Fruit fly (Drosophila melanogaster) whole organism, prepupa: ENCODE measurements around the gene CG17139.
A peak's percentile ranks its signal among the peaks of the same experiment; 100 is the strongest.

ENCODE experiments used
- Blimp-1 ChIP-seq: fragments of 200-800 bp; sonication (Bioruptor generic); optimal IDR thresholded peaks from 3 replicates; lab custom pipeline; 2017; ENCODE audit warnings: missing biosample characterization, missing genetic modification characterization, mild to moderate bottlenecking, moderate library complexity, missing genetic modification reagents
- CG10631 ChIP-seq: fragments of 200-800 bp; sonication (Bioruptor generic); optimal IDR thresholded peaks from 2 replicates; lab custom pipeline; 2016; ENCODE audit warnings: missing biosample characterization, missing genetic modification characterization
- CG10669 ChIP-seq: fragments of 200-800 bp; sonication (Bioruptor generic); optimal IDR thresholded peaks from 3 replicates; lab custom pipeline; 2018; ENCODE audit warnings: missing biosample characterization, mild to moderate bottlenecking, missing genetic modification characterization, moderate library complexity
- CG11294 ChIP-seq: fragments of 200-800 bp; sonication (Bioruptor generic); IDR thresholded peaks from 2 replicates; pipeline ENCODE4 v1.3.6; 2022; ENCODE audit warnings: missing biosample characterization, missing genetic modification characterization
- CG11762 ChIP-seq: fragments of 200-800 bp; sonication (Bioruptor generic); optimal IDR thresholded peaks from 3 replicates; lab custom pipeline; 2016; ENCODE audit warnings: missing biosample characterization, missing genetic modification characterization; ENCODE audit not compliant: insufficient read depth
- CG11902 ChIP-seq: fragments of 200-800 bp; sonication (Bioruptor generic); optimal IDR thresholded peaks from 3 replicates; lab custom pipeline; 2016; ENCODE audit warnings: missing biosample characterization, missing genetic modification characterization
- CG15336 ChIP-seq: fragments of 200-800 bp; sonication (Bioruptor generic); IDR thresholded peaks from 2 replicates; pipeline ENCODE4 v1.3.6; 2022; ENCODE audit warnings: missing biosample characterization, missing genetic modification characterization
- CG1621 ChIP-seq: fragments of 200-800 bp; sonication (Bioruptor generic); optimal IDR thresholded peaks from 3 replicates; lab custom pipeline; 2018; ENCODE audit warnings: missing biosample characterization, mild to moderate bottlenecking, missing genetic modification characterization
- CG16779 ChIP-seq: fragments of 200-800 bp; sonication (Bioruptor generic); optimal IDR thresholded peaks from 3 replicates; lab custom pipeline; 2017; ENCODE audit warnings: missing biosample characterization, mild to moderate bottlenecking, missing genetic modification characterization
- CG31627 ChIP-seq: fragments of 200-800 bp; sonication (Bioruptor generic); optimal IDR thresholded peaks from 3 replicates; lab custom pipeline; 2016; ENCODE audit warnings: missing biosample characterization, missing genetic modification characterization
- CG32006 ChIP-seq: fragments of 200-800 bp; sonication (Bioruptor generic); optimal IDR thresholded peaks from 3 replicates; lab custom pipeline; 2017; ENCODE audit warnings: missing biosample characterization, mild to moderate bottlenecking, missing genetic modification characterization
- CG34406 ChIP-seq: fragments of 200-800 bp; sonication (Bioruptor generic); optimal IDR thresholded peaks from 3 replicates; lab custom pipeline; 2016; ENCODE audit warnings: missing biosample characterization, missing genetic modification characterization
- CG3919 ChIP-seq: fragments of 200-800 bp; sonication (Bioruptor generic); optimal IDR thresholded peaks from 3 replicates; lab custom pipeline; 2016; ENCODE audit warnings: missing biosample characterization, missing genetic modification characterization
- CG6163 ChIP-seq: fragments of 200-800 bp; sonication (Bioruptor generic); IDR thresholded peaks from 3 replicates; pipeline ENCODE4 v1.3.6; 2022; ENCODE audit warnings: missing biosample characterization, missing genetic modification characterization
- CG6276 ChIP-seq: fragments of 200-800 bp; sonication (Bioruptor generic); optimal IDR thresholded peaks from 2 replicates; lab custom pipeline; 2017; ENCODE audit warnings: missing biosample characterization, mild to moderate bottlenecking, missing genetic modification characterization
- CG6792 ChIP-seq: fragments of 200-800 bp; sonication (Bioruptor generic); optimal IDR thresholded peaks from 3 replicates; lab custom pipeline; 2016; ENCODE audit warnings: missing biosample characterization, missing genetic modification characterization
- CG6808 ChIP-seq: fragments of 200-800 bp; sonication (Bioruptor generic); optimal IDR thresholded peaks from 3 replicates; lab custom pipeline; 2017; ENCODE audit warnings: missing biosample characterization, missing genetic modification characterization, mild to moderate bottlenecking, moderate library complexity, missing genetic modification reagents
- CG6854 ChIP-seq: fragments of 200-800 bp; sonication (Bioruptor generic); optimal IDR thresholded peaks from 2 replicates; lab custom pipeline; 2017; ENCODE audit warnings: missing biosample characterization, mild to moderate bottlenecking, missing genetic modification characterization
- CG7368 ChIP-seq: fragments of 200-800 bp; sonication (Bioruptor generic); optimal IDR thresholded peaks from 3 replicates; lab custom pipeline; 2016; ENCODE audit warnings: missing biosample characterization, missing genetic modification characterization
- CG8119 ChIP-seq: fragments of 200-800 bp; sonication (Bioruptor generic); IDR thresholded peaks from 3 replicates; pipeline ENCODE4 v1.3.6; 2022; ENCODE audit warnings: missing biosample characterization, missing genetic modification characterization
- CG8319 ChIP-seq: fragments of 200-800 bp; sonication (Bioruptor generic); optimal IDR thresholded peaks from 3 replicates; lab custom pipeline; 2016; ENCODE audit warnings: missing biosample characterization, missing genetic modification characterization
- CG8632 ChIP-seq: fragments of 200-800 bp; sonication (Bioruptor generic); optimal IDR thresholded peaks from 3 replicates; lab custom pipeline; 2016; ENCODE audit warnings: missing biosample characterization, missing genetic modification characterization
- CG9139 ChIP-seq: fragments of 200-800 bp; sonication (Bioruptor generic); optimal IDR thresholded peaks from 3 replicates; lab custom pipeline; 2017; ENCODE audit warnings: missing biosample characterization, mild to moderate bottlenecking, missing genetic modification characterization
- Eip78C ChIP-seq: fragments of 200-800 bp; sonication (Bioruptor generic); peaks from one replicate; lab custom pipeline; 2016; ENCODE audit warnings: missing biosample characterization, missing genetic modification characterization
- Eip93F ChIP-seq: fragments of 200-800 bp; sonication (Bioruptor generic); optimal IDR thresholded peaks from 2 replicates; lab custom pipeline; 2016; ENCODE audit warnings: missing biosample characterization, mild to moderate bottlenecking, missing genetic modification characterization
- Ets21C ChIP-seq: fragments of 200-800 bp; sonication (Bioruptor generic); optimal IDR thresholded peaks from 3 replicates; lab custom pipeline; 2016; ENCODE audit warnings: missing biosample characterization, missing genetic modification characterization
- Ets96B ChIP-seq: fragments of 200-800 bp; optimal IDR thresholded peaks from 2 replicates; lab custom pipeline; 2019; ENCODE audit warnings: missing biosample characterization, mild to moderate bottlenecking, missing genetic modification characterization, moderate library complexity
- Gug ChIP-seq: fragments of 200-800 bp; sonication (Bioruptor generic); IDR thresholded peaks from 2 replicates; pipeline ENCODE4 v1.3.6; 2022; ENCODE audit warnings: missing biosample characterization, missing genetic modification characterization
- Hr38 ChIP-seq: sonication (Bioruptor generic); optimal IDR thresholded peaks from 2 replicates; lab custom pipeline; 2016; ENCODE audit warnings: missing biosample characterization, missing genetic modification characterization
- Hr4 ChIP-seq: fragments of 200-800 bp; sonication (Bioruptor generic); optimal IDR thresholded peaks from 3 replicates; lab custom pipeline; 2016; ENCODE audit warnings: missing biosample characterization, missing genetic modification characterization
- Met ChIP-seq: fragments of 200-800 bp; sonication (Bioruptor generic); optimal IDR thresholded peaks from 3 replicates; lab custom pipeline; 2016; ENCODE audit warnings: missing biosample characterization, missing genetic modification characterization
- Smox ChIP-seq: fragments of 200-800 bp; sonication (Bioruptor generic); optimal IDR thresholded peaks from 3 replicates; lab custom pipeline; 2016; ENCODE audit warnings: missing biosample characterization, missing genetic modification characterization
- Sox102F ChIP-seq: fragments of 200-800 bp; sonication (Bioruptor generic); optimal IDR thresholded peaks from 2 replicates; lab custom pipeline; 2016; ENCODE audit warnings: missing biosample characterization, mild to moderate bottlenecking, missing genetic modification characterization
- Sox14 ChIP-seq: fragments of 200-800 bp; sonication (Bioruptor generic); optimal IDR thresholded peaks from 3 replicates; lab custom pipeline; 2016; ENCODE audit warnings: missing biosample characterization, missing genetic modification characterization
- achi ChIP-seq: fragments of 200-800 bp; sonication (Bioruptor generic); optimal IDR thresholded peaks from 3 replicates; lab custom pipeline; 2016; ENCODE audit warnings: missing biosample characterization, missing genetic modification characterization
- acj6 ChIP-seq: fragments of 200-800 bp; sonication (Bioruptor generic); optimal IDR thresholded peaks from 3 replicates; lab custom pipeline; 2016; ENCODE audit warnings: missing biosample characterization, missing genetic modification characterization
- cyc ChIP-seq: fragments of 200-800 bp; sonication (Bioruptor generic); optimal IDR thresholded peaks from 3 replicates; lab custom pipeline; 2016; ENCODE audit warnings: missing biosample characterization, missing genetic modification characterization
- eg ChIP-seq: fragments of 200-800 bp; sonication (Bioruptor generic); IDR thresholded peaks from 3 replicates; pipeline ENCODE4 v1.3.6; 2022; ENCODE audit warnings: missing biosample characterization, missing genetic modification characterization
- fd59A ChIP-seq: fragments of 200-800 bp; sonication (Bioruptor generic); optimal IDR thresholded peaks from 2 replicates; lab custom pipeline; 2017; ENCODE audit warnings: missing biosample characterization, mild to moderate bottlenecking, missing genetic modification characterization, missing genetic modification reagents
- fkh ChIP-seq: fragments of 200-800 bp; sonication (Bioruptor generic); optimal IDR thresholded peaks from 3 replicates; lab custom pipeline; 2017; ENCODE audit warnings: missing biosample characterization, mild to moderate bottlenecking, missing genetic modification characterization, moderate library complexity
- lz ChIP-seq: fragments of 200-800 bp; sonication (Bioruptor generic); optimal IDR thresholded peaks from 3 replicates; lab custom pipeline; 2016; ENCODE audit warnings: missing biosample characterization, missing genetic modification characterization
- net ChIP-seq: fragments of 200-800 bp; sonication (Bioruptor generic); optimal IDR thresholded peaks from 3 replicates; lab custom pipeline; 2016; ENCODE audit warnings: missing biosample characterization, missing genetic modification characterization
- pdm3 ChIP-seq: fragments of 200-800 bp; sonication (Bioruptor generic); optimal IDR thresholded peaks from 3 replicates; lab custom pipeline; 2016; ENCODE audit warnings: missing biosample characterization, missing genetic modification characterization
- salr ChIP-seq, 2 experiments: fragments of 200-800 bp; sonication (Bioruptor generic); optimal IDR thresholded peaks; 3 replicates each; lab custom pipeline; 2016 to 2018; ENCODE audit warnings: missing biosample characterization in 2 of 2, missing genetic modification characterization in 2 of 2, mild to moderate bottlenecking in 1 of 2
- svp ChIP-seq: fragments of 200-800 bp; sonication (Bioruptor generic); peaks from one replicate; lab custom pipeline; 2016; ENCODE audit warnings: missing biosample characterization, missing genetic modification characterization

Gene CG17139

dm6 chr2L:10858064-10859047, 12.9 kb upstream of the CG17139 start, which contains the start of the genes aurB and Stam (continued):
- TF ChIP-seq Sox102F (no peak), pdm3 (GFP tag; lab: Kevin White, UChicago) (peak; percentile 37), acj6 (peak; percentile 63), fd59A (GFP tag; lab: Kevin White, UChicago) (no peak), Sox14 (GFP tag; lab: Kevin White, UChicago) (no peak), net (GFP tag; lab: Kevin White, UChicago) (peak; percentile 32), CG15336 (GFP tag; lab: Robert Waterston, UW) (peak; percentile 46; the same call in 1 of the 2 replicates), CG32006 (GFP tag; lab: Kevin White, UChicago) (peak; percentile 57), cyc (GFP tag; lab: Kevin White, UChicago) (no peak), Hr38 (no peak), Met (GFP tag; lab: Kevin White, UChicago) (peak; percentile 30), Gug (GFP tag; lab: Robert Waterston, UW) (peak; percentile 13; the same call in 1 of the 2 replicates), CG34406 (GFP tag; lab: Kevin White, UChicago) (peak; percentile 63), CG6163 (GFP tag; lab: Robert Waterston, UW) (no peak), CG3919 (GFP tag; lab: Kevin White, UChicago) (no peak), CG6276 (GFP tag; lab: Kevin White, UChicago) (no peak), CG6808 (GFP tag; lab: Kevin White, UChicago) (no peak), CG8632 (GFP tag; lab: Kevin White, UChicago) (peak; percentile 41), salr (GFP tag; optimal IDR thresholded peaks at IDR 0.05; lab: Kevin White, UChicago) (peak in 1 of 2 experiments; percentile 38), Ets21C (GFP tag; lab: Kevin White, UChicago) (no peak), fkh (GFP tag; lab: Kevin White, UChicago) (no peak), Smox (GFP tag; lab: Kevin White, UChicago) (peak; percentile 31), CG6854 (GFP tag; lab: Kevin White, UChicago) (no peak), eg (GFP tag; lab: Robert Waterston, UW) (peak; percentile 61), CG10669 (peak; percentile 27), Blimp-1 (GFP tag; lab: Kevin White, UChicago) (no peak), achi (GFP tag; lab: Kevin White, UChicago) (peak; percentile 43), CG8119 (GFP tag; lab: Robert Waterston, UW) (peak; percentile 48; the same call in 1 of the 3 replicates), svp (GFP tag; lab: Kevin White, UChicago) (peak; percentile 92), CG10631 (GFP tag; lab: Kevin White, UChicago) (peak; percentile 58), CG11762 (GFP tag; lab: Kevin White, UChicago) (no peak), Eip78C (GFP tag; lab: Kevin White, UChicago) (peak; percentile 60)
- TF ChIP-seq, all 60 proteins: peak for 31

DNA sequence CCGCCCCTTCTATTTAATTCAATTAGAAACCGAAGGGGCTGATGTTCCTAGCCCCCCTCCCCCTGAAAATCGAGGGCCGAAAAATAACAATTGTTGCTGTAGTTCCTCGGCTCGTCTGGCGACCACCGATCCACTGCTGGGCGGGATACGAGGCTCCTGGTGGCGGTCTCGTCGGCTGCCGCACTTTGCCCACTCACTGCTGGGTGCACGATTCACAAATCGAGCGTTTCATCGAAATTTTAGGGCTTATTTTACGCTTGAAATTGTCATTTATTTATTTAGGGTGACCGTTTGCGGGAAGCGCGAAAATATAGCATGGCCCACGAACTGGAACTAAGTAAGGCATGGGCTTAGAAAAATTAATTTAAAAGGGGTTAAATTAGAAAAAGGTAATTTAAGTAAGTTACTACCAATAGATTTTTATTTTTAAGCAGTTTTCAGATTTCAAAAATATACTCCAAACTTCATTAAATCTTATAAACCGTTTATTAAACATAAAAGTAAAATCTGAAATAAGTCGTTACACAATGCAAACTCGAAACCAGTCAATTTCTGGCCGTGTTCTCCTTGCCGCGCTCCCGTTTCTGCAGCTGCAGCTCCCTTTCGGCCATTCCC, 11.0 kb upstream of the CG17139 start, which contains the start of gene Dnz1:
Dnz1 (minus strand) TSS at position 317 of the 615 bp plus-strand sequence.
- TF ChIP-seq Smox (GFP tag; lab: Kevin White, UChicago) (peak; percentile 54), CG8119 (GFP tag; lab: Robert Waterston, UW) (0 out of 3 replicates have a peak, but pooled peaks have one; percentile 37), fkh (GFP tag; lab: Kevin White, UChicago) (peak; percentile 57), Hr4 (GFP tag; lab: Kevin White, UChicago) (peak; percentile 69), Ets21C (GFP tag; lab: Kevin White, UChicago) (peak; percentile 33), Ets96B (tag; lab: Kevin White, UChicago) (peak; percentile 48), Met (GFP tag; lab: Kevin White, UChicago) (peak; percentile 56), CG6163 (GFP tag; lab: Robert Waterston, UW) (no peak), CG9139 (GFP tag; lab: Kevin White, UChicago) (no peak), CG11902 (peak; percentile 15), achi (GFP tag; lab: Kevin White, UChicago) (peak; percentile 34), pdm3 (GFP tag; lab: Kevin White, UChicago) (peak; percentile 70), CG7368 (GFP tag; lab: Kevin White, UChicago) (peak; percentile 8), CG6808 (GFP tag; lab: Kevin White, UChicago) (no peak), CG8319 (GFP tag; lab: Kevin White, UChicago) (no peak), Sox14 (GFP tag; lab: Kevin White, UChicago) (peak; percentile 42), CG6792 (GFP tag; lab: Kevin White, UChicago) (peak; percentile 32), lz (GFP tag; lab: Kevin White, UChicago) (peak; percentile 56), CG34406 (GFP tag; lab: Kevin White, UChicago) (peak; percentile 42), CG11294 (GFP tag; lab: Robert Waterston, UW) (0 out of 2 replicates have a peak, but pooled peaks have one; percentile 16), CG16779 (tag; lab: Kevin White, UChicago) (no peak), CG1621 (tag; lab: Kevin White, UChicago) (no peak), Eip93F (GFP tag; lab: Kevin White, UChicago) (no peak), CG31627 (GFP tag; lab: Kevin White, UChicago) (peak; percentile 56), CG8632 (GFP tag; lab: Kevin White, UChicago) (peak; percentile 15), fd59A (GFP tag; lab: Kevin White, UChicago) (no peak)
